Worm (Caenorhabditis elegans) whole organism, L3 larva: Measurements from ENCODE around the gene F25E5.9.
"Not testable (repeated sequence)": the region's sequence is repeated elsewhere in the genome, so short reads cannot be mapped to it uniquely, and the experiment has no call there.

Experiments used
- jun-1 ChIP-seq: fragments of 150-350 bp; optimal IDR thresholded peaks from 2 replicates; lab custom pipeline; 2014; ENCODE audit warnings: missing biosample characterization, missing genetic modification reagents, missing genetic modification characterization
- skn-1 ChIP-seq: fragments of 150-350 bp; optimal IDR thresholded peaks from 2 replicates; lab custom pipeline; 2014; ENCODE audit warnings: missing biosample characterization, missing genetic modification characterization

DNA sequence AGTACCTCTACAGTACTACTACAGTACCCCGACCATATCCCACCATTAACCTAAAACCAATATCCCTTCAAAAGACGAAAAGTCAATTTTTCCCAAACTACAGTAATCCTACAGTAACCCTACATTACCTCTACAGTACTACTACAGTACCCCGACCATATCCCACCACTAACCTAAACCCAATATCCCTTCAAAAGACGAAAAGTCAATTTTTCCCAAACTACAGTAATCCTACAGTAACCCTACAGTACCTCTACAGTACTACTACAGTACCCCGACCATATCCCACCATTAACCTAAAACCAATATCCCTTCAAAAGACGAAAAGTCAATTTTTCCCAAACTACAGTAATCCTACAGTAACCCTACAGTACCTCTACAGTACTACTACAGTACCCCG, 6.6 kb upstream of the F25E5.9 start, which contains the start of gene nhr-141:
- TF ChIP-seq skn-1 (tag; lab: Kevin White, UChicago); jun-1: not testable (repeated sequence)
